Fruit fly (Drosophila melanogaster): Measurements from ENCODE around the gene Fmr1.

The Fmr1 gene

DNA sequence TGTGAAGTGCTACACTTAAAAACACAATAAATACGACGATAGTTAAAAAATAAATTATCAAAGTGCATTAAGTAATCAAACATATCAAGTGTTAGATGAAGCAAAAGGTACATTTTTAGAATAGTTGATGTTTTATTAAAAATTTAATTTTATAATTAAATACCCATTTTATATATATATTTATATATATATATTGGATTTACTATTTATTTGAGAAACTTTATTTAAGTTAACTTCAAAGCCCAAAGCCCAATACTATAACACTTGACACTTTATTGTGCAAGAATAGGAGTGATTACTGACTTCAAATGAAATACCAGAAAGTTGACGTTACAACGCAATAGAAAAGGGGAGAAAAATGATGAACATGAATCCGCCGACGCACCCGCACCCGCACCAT lies 39.1 kb downstream of the Fmr1 start, which contains the start of gene nerfin-2:
Gene nerfin-2 (plus strand): TSS at position 301 of the 400 bp plus-strand sequence.
- TF ChIP-seq Dfd (GFP tag; optimal IDR thresholded peaks at IDR 0.05), result peak; percentile 25
- TF ChIP-seq usp (GFP tag; optimal IDR thresholded peaks at IDR 0.05), result no peak

DNA sequence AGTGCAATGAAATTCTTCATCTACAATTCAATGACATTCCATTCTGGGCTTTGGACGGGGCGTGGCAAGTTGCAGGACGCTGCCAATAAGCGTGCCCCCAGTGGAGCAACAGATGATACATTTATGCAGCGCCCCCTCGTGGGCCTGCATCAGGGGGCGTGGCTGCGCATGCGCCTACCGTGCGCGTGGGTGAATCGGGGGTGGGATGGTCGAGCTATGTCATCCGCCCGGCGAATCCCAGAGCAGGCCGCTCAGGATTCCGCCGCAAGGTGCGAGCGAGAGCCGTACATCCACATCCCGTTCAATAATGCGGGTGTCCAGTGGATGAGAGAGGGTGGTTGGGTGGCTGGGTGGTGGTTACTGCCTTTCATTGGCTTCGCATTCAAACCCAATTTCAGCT lies 39.7 kb downstream of the Fmr1 start:
- TF ChIP-seq Hr78 (GFP tag; optimal IDR thresholded peaks at IDR 0.05) (no peak), dl (GFP tag; optimal IDR thresholded peaks at IDR 0.05; ENCODE audit: insufficient read depth in 1 of 2, partially characterized antibody in 2 of 2) (peak in 1 of 2 experiments; percentile 13), HLH106 (tag; optimal IDR thresholded peaks at IDR 0.05) (no peak)

DNA sequence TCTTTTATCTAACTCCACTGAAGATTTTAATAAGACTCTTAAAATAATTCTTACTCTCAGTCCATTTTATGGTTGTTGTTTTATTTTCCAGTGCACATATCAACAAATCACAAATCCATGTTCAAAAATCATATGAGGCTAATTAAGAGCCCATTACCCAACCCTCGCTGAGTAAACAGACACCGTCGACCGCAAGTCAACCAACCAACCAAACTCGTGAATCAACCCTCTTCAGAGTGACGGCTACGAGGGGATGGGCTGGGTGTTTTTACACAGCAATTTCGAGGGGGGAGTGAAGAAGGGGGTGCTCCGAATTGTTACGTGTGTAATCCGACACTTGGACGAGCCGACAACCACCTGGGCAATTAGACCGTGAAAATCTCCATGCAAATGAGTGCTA lies 41.1 kb downstream of the Fmr1 start:
- no peak for TF ChIP-seq tai (GFP tag; optimal IDR thresholded peaks at IDR 0.05)
- TF ChIP-seq Vsx2 (GFP tag; optimal IDR thresholded peaks at IDR 0.05; ENCODE audit: partially characterized antibody), result peak; percentile 92
- TF ChIP-seq psq (GFP tag; optimal IDR thresholded peaks at IDR 0.05), result no peak

DNA sequence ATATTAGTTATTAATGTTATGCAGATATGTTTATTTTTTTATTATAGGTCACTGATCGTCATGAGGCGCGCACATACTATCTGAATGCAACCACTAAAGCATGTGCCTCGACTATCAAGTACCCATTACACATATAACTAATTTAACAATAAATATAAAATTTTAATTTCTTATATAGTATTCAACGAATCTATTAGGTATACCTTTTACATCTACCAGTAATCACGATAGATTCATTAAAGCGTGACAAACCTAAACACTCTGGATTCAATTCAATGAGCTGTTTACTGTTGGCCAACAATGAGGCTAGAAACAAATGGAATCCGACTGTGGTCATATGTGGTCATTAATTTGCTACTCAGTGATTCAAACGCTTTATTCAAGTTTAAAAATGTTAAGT lies 42.3 kb downstream of the Fmr1 start, which contains the start of gene CG33784:
Gene CG33784 (plus strand): TSS at position 301 of the 400 bp plus-strand sequence.
- no peak for TF ChIP-seq br (GFP tag; optimal IDR thresholded peaks at IDR 0.05)
- TF ChIP-seq rgr (GFP tag; optimal IDR thresholded peaks at IDR 0.05), result no peak
- TF ChIP-seq ey (GFP tag; optimal IDR thresholded peaks at IDR 0.05), result no peak
- TF ChIP-seq Myc (optimal IDR thresholded peaks at IDR 0.05), result no peak
- no peak for TF ChIP-seq sv (GFP tag; optimal IDR thresholded peaks at IDR 0.05)
- TF ChIP-seq Hr83 (GFP tag; optimal IDR thresholded peaks at IDR 0.05; ENCODE audit: poor library complexity, severe bottlenecking), result no peak
- TF ChIP-seq dl (GFP tag; optimal IDR thresholded peaks at IDR 0.05; ENCODE audit: insufficient read depth in 1 of 2, partially characterized antibody in 2 of 2), result no peak
- no peak for TF ChIP-seq woc (GFP tag; optimal IDR thresholded peaks at IDR 0.05)
- no peak for TF ChIP-seq Abd-B (GFP tag; optimal IDR thresholded peaks at IDR 0.05)
- no peak for TF ChIP-seq dsf (GFP tag; optimal IDR thresholded peaks at IDR 0.05; ENCODE audit: borderline replicate concordance)
- TF ChIP-seq Jra (GFP tag; optimal IDR thresholded peaks at IDR 0.05), result no peak
- TF ChIP-seq Vsx2 (GFP tag; optimal IDR thresholded peaks at IDR 0.05; ENCODE audit: partially characterized antibody), result no peak
- TF ChIP-seq tai (GFP tag; optimal IDR thresholded peaks at IDR 0.05), result no peak
- no peak for TF ChIP-seq OdsH (GFP tag; optimal IDR thresholded peaks at IDR 0.05)
- no peak for TF ChIP-seq sage (GFP tag; optimal IDR thresholded peaks at IDR 0.05)
- no peak for TF ChIP-seq fru (GFP tag; optimal IDR thresholded peaks at IDR 0.05)
- TF ChIP-seq Hr78 (GFP tag; optimal IDR thresholded peaks at IDR 0.05), result no peak
- TF ChIP-seq lola (GFP tag; optimal IDR thresholded peaks at IDR 0.05), result no peak
- TF ChIP-seq Sp1 (GFP tag; optimal IDR thresholded peaks at IDR 0.05), result no peak

DNA sequence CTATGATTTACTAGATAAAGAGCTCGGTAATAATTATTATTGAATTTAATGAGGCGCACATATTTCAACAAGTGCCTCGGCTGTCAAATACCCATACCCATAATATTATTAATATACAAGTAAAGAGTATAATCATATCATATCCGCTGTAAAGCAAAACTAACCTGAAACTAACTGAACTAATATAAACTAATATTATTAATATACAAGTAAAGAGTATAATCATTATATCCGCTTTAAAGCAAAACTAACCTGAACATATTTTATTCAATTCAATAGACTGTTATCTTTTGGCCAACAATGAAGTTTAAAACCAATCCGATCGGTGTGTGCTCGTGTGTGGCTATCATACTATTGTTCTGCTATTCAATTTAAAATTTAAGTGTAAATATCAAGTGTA lies 43.5 kb downstream of the Fmr1 start, which contains the start of gene CG33783:
Gene CG33783 (plus strand): TSS at position 301 of the 400 bp plus-strand sequence.
- TF ChIP-seq Abd-B (GFP tag; optimal IDR thresholded peaks at IDR 0.05), result no peak
- no peak for TF ChIP-seq Hr83 (GFP tag; optimal IDR thresholded peaks at IDR 0.05; ENCODE audit: poor library complexity, severe bottlenecking)
- no peak for TF ChIP-seq Dfd (GFP tag; optimal IDR thresholded peaks at IDR 0.05)
- TF ChIP-seq sage (GFP tag; optimal IDR thresholded peaks at IDR 0.05), result no peak
- TF ChIP-seq Dif (GFP tag; optimal IDR thresholded peaks at IDR 0.05; ENCODE audit: partially characterized antibody), result no peak
- TF ChIP-seq N (GFP tag; optimal IDR thresholded peaks at IDR 0.05), result no peak
- TF ChIP-seq HLH106 (tag; optimal IDR thresholded peaks at IDR 0.05), result no peak
- no peak for TF ChIP-seq usp (GFP tag; optimal IDR thresholded peaks at IDR 0.05)
- TF ChIP-seq rgr (GFP tag; optimal IDR thresholded peaks at IDR 0.05), result no peak

DNA sequence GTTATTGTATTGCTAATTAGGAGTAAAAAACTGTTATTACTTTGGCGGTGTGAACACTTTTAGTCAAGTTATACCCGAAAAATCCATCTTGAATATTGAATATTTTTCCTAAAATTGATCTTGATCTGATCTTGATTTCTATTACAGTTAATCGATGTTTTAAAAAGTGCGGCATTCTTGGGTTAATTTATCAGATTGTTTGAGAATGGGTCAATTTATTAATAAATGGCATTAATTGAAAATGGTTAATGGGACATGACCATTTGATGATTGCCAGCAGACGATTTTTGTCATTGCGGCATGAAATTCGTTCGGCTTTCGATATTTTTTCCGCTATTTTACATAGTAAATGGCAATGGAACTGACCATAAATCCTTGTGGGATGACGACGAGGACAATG lies 46.2 kb downstream of the Fmr1 start, which contains the start of gene CG33631:
Gene CG33631 (plus strand): TSS at position 301 of the 400 bp plus-strand sequence.
- TF ChIP-seq Hr83 (GFP tag; optimal IDR thresholded peaks at IDR 0.05; ENCODE audit: poor library complexity, severe bottlenecking), result no peak
- no peak for TF ChIP-seq psq (GFP tag; optimal IDR thresholded peaks at IDR 0.05)
- no peak for TF ChIP-seq Dif (GFP tag; optimal IDR thresholded peaks at IDR 0.05; ENCODE audit: partially characterized antibody)
- no peak for TF ChIP-seq h (GFP tag; optimal IDR thresholded peaks at IDR 0.05)
- no peak for TF ChIP-seq pan (optimal IDR thresholded peaks at IDR 0.05)
- TF ChIP-seq N (GFP tag; optimal IDR thresholded peaks at IDR 0.05), result no peak
- no peak for TF ChIP-seq dmrt93B (GFP tag; optimal IDR thresholded peaks at IDR 0.05)
- no peak for TF ChIP-seq foxo (GFP tag; optimal IDR thresholded peaks at IDR 0.05)
- no peak for TF ChIP-seq HLH106 (tag; optimal IDR thresholded peaks at IDR 0.05)
- no peak for TF ChIP-seq woc (GFP tag; optimal IDR thresholded peaks at IDR 0.05)
- TF ChIP-seq Abd-B (GFP tag; optimal IDR thresholded peaks at IDR 0.05), result no peak
- no peak for TF ChIP-seq Hr78 (GFP tag; optimal IDR thresholded peaks at IDR 0.05)
- TF ChIP-seq br (GFP tag; optimal IDR thresholded peaks at IDR 0.05), result no peak
- TF ChIP-seq Mio (GFP tag; optimal IDR thresholded peaks at IDR 0.05), result no peak
- TF ChIP-seq Hnf4 (GFP tag; optimal IDR thresholded peaks at IDR 0.05), result no peak
- no peak for TF ChIP-seq CG32264 (GFP tag; optimal IDR thresholded peaks at IDR 0.05)
- no peak for TF ChIP-seq brk (GFP tag; optimal IDR thresholded peaks at IDR 0.05)
- TF ChIP-seq CrebA (GFP tag; optimal IDR thresholded peaks at IDR 0.05; ENCODE audit: borderline replicate concordance), result no peak
- TF ChIP-seq CG9705 (GFP tag; optimal IDR thresholded peaks at IDR 0.05), result no peak
